Fruit fly (Drosophila melanogaster) whole organism, embryonic: ENCODE data around the gene CG31832.

Experiments used
- ATbp ChIP-seq: fragments of 200-800 bp; sonication (Bioruptor generic); optimal IDR thresholded peaks from 2 replicates; lab custom pipeline; 2017; ENCODE audit warnings: missing biosample characterization, mild to moderate bottlenecking, missing genetic modification characterization, missing genetic modification reagents
- CG11247 ChIP-seq: fragments of 200-800 bp; sonication (Bioruptor generic); IDR thresholded peaks from 2 replicates; pipeline ENCODE4 v1.3.6; 2022; ENCODE audit warnings: missing biosample characterization, missing genetic modification characterization
- CG11504 ChIP-seq: fragments of 200-800 bp; sonication (Bioruptor generic); optimal IDR thresholded peaks from 3 replicates; lab custom pipeline; 2019; ENCODE audit warnings: missing biosample characterization, mild to moderate bottlenecking, missing genetic modification characterization, moderate library complexity
- CG11695 ChIP-seq: fragments of 200-800 bp; sonication (Bioruptor generic); IDR thresholded peaks from 3 replicates; pipeline ENCODE4 v1.3.6; 2022; ENCODE audit warnings: missing biosample characterization, missing genetic modification characterization
- CG12071 ChIP-seq: fragments of 200-800 bp; sonication (Bioruptor generic); optimal IDR thresholded peaks from 3 replicates; lab custom pipeline; 2018; ENCODE audit warnings: missing biosample characterization, mild to moderate bottlenecking, missing genetic modification characterization
- CG12299 ChIP-seq: fragments of 200-800 bp; sonication (Bioruptor generic); optimal IDR thresholded peaks from 2 replicates; lab custom pipeline; 2018; ENCODE audit warnings: missing biosample characterization, mild to moderate bottlenecking, missing genetic modification characterization
- CG13775 ChIP-seq: fragments of 200-800 bp; sonication (Bioruptor generic); optimal IDR thresholded peaks from 3 replicates; lab custom pipeline; 2017; ENCODE audit warnings: missing biosample characterization, mild to moderate bottlenecking, missing genetic modification characterization
- CG15269 ChIP-seq: fragments of 200-800 bp; sonication (Bioruptor generic); optimal IDR thresholded peaks from 2 replicates; lab custom pipeline; 2018; ENCODE audit warnings: missing biosample characterization, mild to moderate bottlenecking, missing genetic modification characterization, moderate library complexity
- CG1529 ChIP-seq: fragments of 200-800 bp; sonication (Bioruptor generic); optimal IDR thresholded peaks from 3 replicates; lab custom pipeline; 2018; ENCODE audit warnings: missing biosample characterization, missing genetic modification characterization
- CG17568 ChIP-seq: fragments of 200-800 bp; sonication (Bioruptor generic); optimal IDR thresholded peaks from 2 replicates; lab custom pipeline; 2018; ENCODE audit warnings: missing biosample characterization, mild to moderate bottlenecking, missing genetic modification characterization, moderate library complexity
- CG18262 ChIP-seq: fragments of 200-800 bp; optimal IDR thresholded peaks from 3 replicates; lab custom pipeline; 2019; ENCODE audit warnings: missing biosample characterization, mild to moderate bottlenecking, missing genetic modification characterization, moderate library complexity
- CG18764 ChIP-seq: fragments of 200-800 bp; sonication (Bioruptor generic); optimal IDR thresholded peaks from 3 replicates; lab custom pipeline; 2016; ENCODE audit warnings: missing biosample characterization, missing genetic modification characterization
- CG2678 ChIP-seq: fragments of 200-800 bp; sonication (Bioruptor generic); optimal IDR thresholded peaks from 3 replicates; lab custom pipeline; 2019; ENCODE audit warnings: missing biosample characterization, mild to moderate bottlenecking, missing genetic modification characterization, moderate library complexity
- CG3281 ChIP-seq: fragments of 200-800 bp; sonication (Bioruptor generic); optimal IDR thresholded peaks from 3 replicates; lab custom pipeline; 2017; ENCODE audit warnings: missing biosample characterization, mild to moderate bottlenecking, missing genetic modification characterization
- CG7987 ChIP-seq: fragments of 200-800 bp; sonication (Bioruptor generic); optimal IDR thresholded peaks from 2 replicates; lab custom pipeline; 2018; ENCODE audit warnings: missing biosample characterization, mild to moderate bottlenecking, missing genetic modification characterization, moderate library complexity
- Dref ChIP-seq: fragments of 200-800 bp; sonication (Bioruptor generic); IDR thresholded peaks from 2 replicates; pipeline ENCODE4 v1.3.6; 2022; ENCODE audit warnings: missing biosample characterization, missing genetic modification characterization
- HLHmδ ChIP-seq: fragments of 200-800 bp; sonication (Bioruptor generic); optimal IDR thresholded peaks from 2 replicates; lab custom pipeline; 2018; ENCODE audit warnings: missing biosample characterization, mild to moderate bottlenecking, missing genetic modification characterization, moderate library complexity
- Hr51 ChIP-seq, 2 experiments: fragments of 200-800 bp; sonication (Bioruptor generic); optimal IDR thresholded peaks; 2 replicates in 1 of 2; 3 replicates in 1 of 2; lab custom pipeline; 2016 to 2018; ENCODE audit warnings: missing biosample characterization in 2 of 2, missing genetic modification characterization in 2 of 2, mild to moderate bottlenecking in 1 of 2, moderate library complexity in 1 of 2
- Mad ChIP-seq: fragments of 200-800 bp; sonication (Bioruptor generic); optimal IDR thresholded peaks from 2 replicates; lab custom pipeline; 2016; ENCODE audit warnings: missing biosample characterization, missing genetic modification characterization
- Myb ChIP-seq: fragments of 200-800 bp; sonication (Bioruptor generic); optimal IDR thresholded peaks from 2 replicates; lab custom pipeline; 2016; ENCODE audit warnings: missing biosample characterization, missing genetic modification characterization
- NC2β ChIP-seq: fragments of 200-800 bp; sonication (Bioruptor generic); optimal IDR thresholded peaks from 2 replicates; lab custom pipeline; 2016; ENCODE audit warnings: missing biosample characterization, missing genetic modification characterization
- Neu2 ChIP-seq: fragments of 200-800 bp; sonication (Bioruptor generic); optimal IDR thresholded peaks from 3 replicates; lab custom pipeline; 2016; ENCODE audit warnings: missing biosample characterization, missing genetic modification characterization, borderline replicate concordance
- Nf-YB ChIP-seq: fragments of 200-800 bp; sonication (Bioruptor generic); optimal IDR thresholded peaks from 3 replicates; lab custom pipeline; 2019; ENCODE audit warnings: missing biosample characterization, mild to moderate bottlenecking, missing genetic modification characterization, moderate library complexity
- Rfx ChIP-seq: fragments of 200-800 bp; sonication (Bioruptor generic); IDR thresholded peaks from 2 replicates; pipeline ENCODE4 v1.3.6; 2022; ENCODE audit warnings: missing biosample characterization, missing genetic modification characterization
- Sox102F ChIP-seq: fragments of 200-800 bp; sonication (Bioruptor generic); optimal IDR thresholded peaks from 2 replicates; lab custom pipeline; 2018; ENCODE audit warnings: missing biosample characterization, mild to moderate bottlenecking, missing genetic modification characterization, moderate library complexity
- Sry-β ChIP-seq: fragments of 200-800 bp; sonication (Bioruptor generic); optimal IDR thresholded peaks from 2 replicates; lab custom pipeline; 2018; ENCODE audit warnings: missing biosample characterization, mild to moderate bottlenecking, missing genetic modification characterization, moderate library complexity
- amos ChIP-seq: fragments of 200-800 bp; sonication (Bioruptor generic); IDR thresholded peaks from 2 replicates; pipeline ENCODE4 v1.3.6; 2022; ENCODE audit warnings: missing biosample characterization, missing genetic modification characterization; ENCODE audit not compliant: partially characterized antibody
- crol ChIP-seq: fragments of 200-800 bp; sonication (Bioruptor generic); IDR thresholded peaks from 2 replicates; pipeline ENCODE4 v1.3.6; 2022; ENCODE audit warnings: missing biosample characterization, missing genetic modification characterization
- dan ChIP-seq: fragments of 200-800 bp; sonication (Bioruptor generic); IDR thresholded peaks from 2 replicates; pipeline ENCODE4 v1.3.6; 2022; ENCODE audit warnings: missing biosample characterization, missing genetic modification characterization
- danr ChIP-seq: fragments of 200-800 bp; sonication (Bioruptor generic); IDR thresholded peaks from 2 replicates; pipeline ENCODE4 v1.3.6; 2022; ENCODE audit warnings: missing biosample characterization, missing genetic modification characterization
- dati ChIP-seq: fragments of 200-800 bp; sonication (Bioruptor generic); IDR thresholded peaks from 2 replicates; pipeline ENCODE4 v1.3.6; 2022; ENCODE audit warnings: missing biosample characterization, missing genetic modification characterization
- fd102C ChIP-seq: fragments of 200-800 bp; sonication (Bioruptor generic); optimal IDR thresholded peaks from 2 replicates; lab custom pipeline; 2018; ENCODE audit warnings: missing biosample characterization, mild to moderate bottlenecking, missing genetic modification characterization, moderate library complexity
- gem ChIP-seq: fragments of 200-800 bp; sonication (Bioruptor generic); optimal IDR thresholded peaks from 2 replicates; lab custom pipeline; 2019; ENCODE audit warnings: missing biosample characterization, mild to moderate bottlenecking, missing genetic modification characterization, moderate library complexity
- gsb ChIP-seq: fragments of 200-800 bp; sonication (Bioruptor generic); IDR thresholded peaks from 2 replicates; pipeline ENCODE4 v1.3.6; 2022; ENCODE audit warnings: missing biosample characterization, missing genetic modification characterization
- ham ChIP-seq: fragments of 200-800 bp; sonication (Bioruptor generic); IDR thresholded peaks from 2 replicates; pipeline ENCODE4 v1.3.6; 2022; ENCODE audit warnings: missing biosample characterization, missing genetic modification characterization
- her ChIP-seq: fragments of 200-800 bp; sonication (Bioruptor generic); optimal IDR thresholded peaks from 2 replicates; lab custom pipeline; 2016; ENCODE audit warnings: missing biosample characterization, missing genetic modification characterization
- lmd ChIP-seq: fragments of 200-800 bp; sonication (Bioruptor generic); IDR thresholded peaks from 2 replicates; pipeline ENCODE4 v1.3.6; 2022; ENCODE audit warnings: missing biosample characterization, missing genetic modification characterization
- lov ChIP-seq, 2 experiments: fragments of 200-800 bp in 1 of 2; fragments of >200 bp in 1 of 2; sonication (Bioruptor generic) in 1 of 2; IDR thresholded peaks in 1 of 2; optimal IDR thresholded peaks in 1 of 2; 2 replicates in 1 of 2; 3 replicates in 1 of 2; pipeline versions ENCODE4 v1.3.6 to Lab custom; 2017 to 2022; ENCODE audit warnings: missing biosample characterization in 1 of 2, missing genetic modification characterization in 1 of 2
- nau ChIP-seq: fragments of 200-800 bp; sonication (Bioruptor generic); optimal IDR thresholded peaks from 3 replicates; lab custom pipeline; 2017; ENCODE audit warnings: missing biosample characterization, mild to moderate bottlenecking, missing genetic modification characterization, missing genetic modification reagents
- pan ChIP-seq, 4 experiments: fragments of >200 bp in 3 of 4; fragments of 200-800 bp in 1 of 4; sonication (Bioruptor generic) in 1 of 4; optimal IDR thresholded peaks in 3 of 4; IDR thresholded peaks in 1 of 4; 2 replicates each; pipeline versions ENCODE4 v1.3.6 to Lab custom; 2017 to 2022; ENCODE audit warnings: missing biosample characterization in 2 of 4, missing genetic modification characterization in 2 of 4, mixed read lengths in 1 of 4
- pho ChIP-seq: fragments of 200-800 bp; sonication (Bioruptor generic); optimal IDR thresholded peaks from 2 replicates; lab custom pipeline; 2016; ENCODE audit warnings: missing biosample characterization, missing genetic modification characterization
- pita ChIP-seq: fragments of 200-800 bp; sonication (Bioruptor generic); optimal IDR thresholded peaks from 2 replicates; lab custom pipeline; 2017; ENCODE audit warnings: missing biosample characterization, mild to moderate bottlenecking, missing genetic modification characterization
- prd ChIP-seq, 3 experiments: fragments of >200 bp in 2 of 3; fragments of 200-800 bp in 1 of 3; sonication (Bioruptor generic) in 1 of 3; optimal IDR thresholded peaks in 2 of 3; IDR thresholded peaks in 1 of 3; 2 replicates in 2 of 3; 3 replicates in 1 of 3; pipeline versions ENCODE4 v1.3.6 to Lab custom; 2017 to 2022; ENCODE audit warnings: missing biosample characterization in 1 of 3, missing genetic modification characterization in 1 of 3
- schlank ChIP-seq: fragments of 200-800 bp; sonication (Bioruptor generic); optimal IDR thresholded peaks from 2 replicates; lab custom pipeline; 2018; ENCODE audit warnings: missing biosample characterization, mild to moderate bottlenecking, missing genetic modification characterization
- scrt ChIP-seq: fragments of 200-800 bp; sonication (Bioruptor generic); optimal IDR thresholded peaks from 2 replicates; lab custom pipeline; 2018; ENCODE audit warnings: missing biosample characterization, mild to moderate bottlenecking, missing genetic modification characterization, moderate library complexity
- ttk ChIP-seq: fragments of 200-800 bp; sonication (Bioruptor generic); IDR thresholded peaks from 2 replicates; pipeline ENCODE4 v2.1.2; 2022; ENCODE audit warnings: missing biosample characterization, missing genetic modification characterization
- z ChIP-seq: fragments of 200-800 bp; sonication (Bioruptor generic); IDR thresholded peaks from 3 replicates; pipeline ENCODE4 v1.3.6; 2022; ENCODE audit warnings: missing biosample characterization, missing genetic modification characterization

The CG31832 gene

dm6 chr2L:15005505-15005904, 26.0 kb downstream of the CG31832 start, which contains the start of gene DCTN5-p25 (continued):
- TF ChIP-seq CG11695 (no peak), CG12299 (tag; lab: Kevin White, UChicago) (no peak)

- TF ChIP-seq danr (GFP tag; lab: Robert Waterston, UW) (no peak), fd102C (GFP tag; lab: Kevin White, UChicago) (no peak), scrt (no peak), NC2β (GFP tag; lab: Kevin White, UChicago) (no peak), CG11247 (GFP tag; lab: Robert Waterston, UW) (no peak), ham (no peak), Neu2 (GFP tag; lab: Kevin White, UChicago) (no peak), CG18262 (tag; lab: Kevin White, UChicago) (no peak), crol (GFP tag; lab: Robert Waterston, UW) (no peak), Rfx (0 out of 2 replicates have a peak, but pooled peaks have one; percentile 25), ATbp (GFP tag; lab: Kevin White, UChicago) (no peak), dan (no peak), CG1529 (GFP tag; lab: Kevin White, UChicago) (no peak), Mad (GFP tag; lab: Kevin White, UChicago) (no peak), Myb (GFP tag; lab: Kevin White, UChicago) (no peak), prd (optimal IDR thresholded peaks at IDR 0.05; lab: Kevin White, UChicago) (no peak), prd (GFP tag; IDR thresholded peaks at IDR 0.05; lab: Robert Waterston, UW) (no peak), nau (GFP tag; lab: Kevin White, UChicago) (no peak), CG12071 (no peak), CG15269 (tag; lab: Kevin White, UChicago) (peak; percentile 33), CG3281 (GFP tag; lab: Kevin White, UChicago) (no peak), schlank (tag; lab: Kevin White, UChicago) (no peak), Nf-YB (GFP tag; lab: Kevin White, UChicago) (no peak), ttk (GFP tag; lab: Robert Waterston, UW) (no peak), CG7987 (GFP tag; lab: Kevin White, UChicago) (no peak), lmd (peak; percentile 7; the same call in 1 of the 2 replicates), CG2678 (tag; lab: Kevin White, UChicago) (peak; percentile 37), pita (no peak), pan (optimal IDR thresholded peaks at IDR 0.05; lab: Kevin White, UChicago) (no peak), pan (GFP tag; optimal IDR thresholded peaks at IDR 0.05 in 1 of 2, IDR thresholded peaks at IDR 0.05 in 1 of 2) (peak in 1 of 2 experiments; percentile 53), amos (GFP tag; lab: Robert Waterston, UW) (no peak), dati (GFP tag; lab: Robert Waterston, UW) (no peak), gsb (no peak), Sox102F (GFP tag; lab: Kevin White, UChicago) (peak; percentile 8), Hr51 (GFP tag; optimal IDR thresholded peaks at IDR 0.05; lab: Kevin White, UChicago) (peak in 1 of 2 experiments; percentile 45), Dref (GFP tag; lab: Robert Waterston, UW) (no peak), gem (tag; lab: Kevin White, UChicago) (peak; percentile 20), CG18764 (GFP tag; lab: Kevin White, UChicago) (no peak), CG11695 (peak; percentile 74), z (no peak), HLHmδ (GFP tag; lab: Kevin White, UChicago) (no peak), CG17568 (GFP tag; lab: Kevin White, UChicago) (no peak), lov (optimal IDR thresholded peaks at IDR 0.05; lab: Kevin White, UChicago) (no peak), lov (GFP tag; IDR thresholded peaks at IDR 0.05; lab: Robert Waterston, UW) (no peak), pho (no peak), CG13775 (GFP tag; lab: Kevin White, UChicago) (no peak), Sry-β (GFP tag; lab: Kevin White, UChicago) (no peak), CG11504 (no peak), her (GFP tag; lab: Kevin White, UChicago) (no peak)
These were observed 29.7 kb downstream of the CG31832 start for dm6 chr2L:15001847-15002246.
